Fruit fly (Drosophila melanogaster) whole organism, embryonic: ENCODE data around the gene phr6-4.

Experiments
- Awh ChIP-seq: fragments of 200-800 bp; sonication (Bioruptor generic); IDR thresholded peaks from 2 replicates; pipeline ENCODE4, ENCODE4 v1.3.6; 2022; ENCODE audit warnings: missing biosample characterization, missing genetic modification characterization
- BEAF-32 ChIP-seq: fragments of 200-800 bp; sonication (Bioruptor generic); optimal IDR thresholded peaks from 3 replicates; lab custom pipeline; 2017; ENCODE audit warnings: missing biosample characterization, missing genetic modification characterization, mild to moderate bottlenecking, moderate library complexity, missing genetic modification reagents
- CG10565 ChIP-seq: fragments of 200-800 bp; sonication (Bioruptor generic); optimal IDR thresholded peaks from 3 replicates; lab custom pipeline; 2016; ENCODE audit warnings: missing biosample characterization, mild to moderate bottlenecking, missing genetic modification characterization
- CG12104 ChIP-seq: fragments of 200-800 bp; sonication (Bioruptor generic); optimal IDR thresholded peaks from 3 replicates; lab custom pipeline; 2016; ENCODE audit warnings: missing biosample characterization, missing genetic modification characterization
- CG13296 ChIP-seq: fragments of 200-800 bp; sonication (Bioruptor generic); optimal IDR thresholded peaks from 3 replicates; lab custom pipeline; 2018; ENCODE audit warnings: missing biosample characterization, mild to moderate bottlenecking, missing genetic modification characterization
- CG14441 ChIP-seq: fragments of 200-800 bp; sonication (Bioruptor generic); IDR thresholded peaks from 2 replicates; pipeline ENCODE4 v1.3.6; 2022; ENCODE audit warnings: missing biosample characterization, missing genetic modification characterization
- CG16815 ChIP-seq: fragments of 200-800 bp; sonication (Bioruptor generic); optimal IDR thresholded peaks from 3 replicates; lab custom pipeline; 2017; ENCODE audit warnings: missing biosample characterization, mild to moderate bottlenecking, missing genetic modification characterization
- CG17912 ChIP-seq: fragments of 200-800 bp; sonication (Bioruptor generic); optimal IDR thresholded peaks from 2 replicates; lab custom pipeline; 2018; ENCODE audit warnings: missing biosample characterization, mild to moderate bottlenecking, missing genetic modification characterization
- CG2678 ChIP-seq: fragments of 200-800 bp; sonication (Bioruptor generic); optimal IDR thresholded peaks from 3 replicates; lab custom pipeline; 2019; ENCODE audit warnings: missing biosample characterization, mild to moderate bottlenecking, missing genetic modification characterization, moderate library complexity
- CG2712 ChIP-seq: fragments of 200-800 bp; optimal IDR thresholded peaks from 3 replicates; lab custom pipeline; 2019; ENCODE audit warnings: missing biosample characterization, mild to moderate bottlenecking, missing genetic modification characterization, moderate library complexity
- CG32772 ChIP-seq: fragments of 200-800 bp; sonication (Bioruptor generic); IDR thresholded peaks from 2 replicates; pipeline ENCODE4 v1.3.6; 2022; ENCODE audit warnings: missing biosample characterization, missing genetic modification characterization
- CG3838 ChIP-seq: fragments of 200-800 bp; sonication (Bioruptor generic); optimal IDR thresholded peaks from 3 replicates; lab custom pipeline; 2016; ENCODE audit warnings: missing biosample characterization, missing genetic modification characterization
- CG3847 ChIP-seq: fragments of 200-800 bp; sonication (Bioruptor generic); IDR thresholded peaks from 2 replicates; pipeline ENCODE4 v1.3.6; 2022; ENCODE audit warnings: missing biosample characterization, missing genetic modification characterization
- CG4617 ChIP-seq: fragments of 200-800 bp; sonication (Bioruptor generic); optimal IDR thresholded peaks from 3 replicates; lab custom pipeline; 2016; ENCODE audit warnings: missing biosample characterization, missing genetic modification characterization, borderline replicate concordance
- CG8388 ChIP-seq: fragments of 200-800 bp; sonication (Bioruptor generic); optimal IDR thresholded peaks from 2 replicates; lab custom pipeline; 2019; ENCODE audit warnings: missing biosample characterization, mild to moderate bottlenecking, missing genetic modification characterization, moderate library complexity
- CG8924 ChIP-seq: fragments of 200-800 bp; optimal IDR thresholded peaks from 3 replicates; lab custom pipeline; 2019; ENCODE audit warnings: missing biosample characterization, mild to moderate bottlenecking, missing genetic modification characterization, moderate library complexity
- CG9437 ChIP-seq: fragments of 200-800 bp; sonication (Bioruptor generic); optimal IDR thresholded peaks from 2 replicates; lab custom pipeline; 2018; ENCODE audit warnings: missing biosample characterization, mild to moderate bottlenecking, missing genetic modification characterization
- CG9609 ChIP-seq: fragments of 200-800 bp; sonication (Bioruptor generic); optimal IDR thresholded peaks from 3 replicates; lab custom pipeline; 2016; ENCODE audit warnings: missing biosample characterization, missing genetic modification characterization
- D ChIP-seq, 2 experiments: fragments of 200-800 bp in 1 of 2; fragments of >200 bp in 1 of 2; sonication (Bioruptor generic) in 1 of 2; optimal IDR thresholded peaks; 2 replicates in 1 of 2; 3 replicates in 1 of 2; lab custom pipeline; 2017; ENCODE audit warnings: mild to moderate bottlenecking in 1 of 2, missing biosample characterization in 1 of 2, missing genetic modification characterization in 1 of 2, missing genetic modification reagents in 1 of 2
- E2f1 ChIP-seq: fragments of 200-800 bp; sonication (Bioruptor generic); IDR thresholded peaks from 2 replicates; pipeline ENCODE4 v1.3.6; 2022; ENCODE audit warnings: missing biosample characterization, missing genetic modification characterization
- E2f2 ChIP-seq: fragments of 200-800 bp; sonication (Bioruptor generic); IDR thresholded peaks from 2 replicates; pipeline ENCODE4 v1.3.6; 2022; ENCODE audit warnings: missing biosample characterization, missing genetic modification characterization
- Ets65A ChIP-seq: fragments of 200-800 bp; sonication (Bioruptor generic); peaks from one replicate; lab custom pipeline; 2016; ENCODE audit warnings: missing biosample characterization, missing genetic modification characterization
- Fer1 ChIP-seq: fragments of 200-800 bp; sonication (Bioruptor generic); optimal IDR thresholded peaks from 2 replicates; lab custom pipeline; 2017; ENCODE audit warnings: missing biosample characterization, mild to moderate bottlenecking, missing genetic modification characterization
- Fer2 ChIP-seq: fragments of 200-800 bp; sonication (Bioruptor generic); optimal IDR thresholded peaks from 2 replicates; lab custom pipeline; 2018; ENCODE audit warnings: missing biosample characterization, mild to moderate bottlenecking, missing genetic modification characterization, moderate library complexity
- Fer3 ChIP-seq: fragments of 200-800 bp; sonication (Bioruptor generic); optimal IDR thresholded peaks from 2 replicates; lab custom pipeline; 2018; ENCODE audit warnings: missing biosample characterization, mild to moderate bottlenecking, missing genetic modification characterization, moderate library complexity
- HLH54F ChIP-seq: fragments of 200-800 bp; sonication (Bioruptor generic); optimal IDR thresholded peaks from 3 replicates; lab custom pipeline; 2016; ENCODE audit warnings: missing biosample characterization, missing genetic modification characterization
- Kr ChIP-seq: fragments of 200-800 bp; sonication (Bioruptor generic); optimal IDR thresholded peaks from 2 replicates; lab custom pipeline; 2017; ENCODE audit warnings: missing biosample characterization, mild to moderate bottlenecking, missing genetic modification characterization
- Pdp1 ChIP-seq, 2 experiments: fragments of 200-800 bp; sonication (Bioruptor generic); optimal IDR thresholded peaks; 3 replicates each; lab custom pipeline; 2016; ENCODE audit warnings: missing biosample characterization in 2 of 2, missing genetic modification characterization in 2 of 2, mild to moderate bottlenecking in 1 of 2, moderate library complexity in 1 of 2
- Sry-δ ChIP-seq: fragments of 200-800 bp; sonication (Bioruptor generic); optimal IDR thresholded peaks from 2 replicates; lab custom pipeline; 2016; ENCODE audit warnings: missing biosample characterization, missing genetic modification characterization
- ac ChIP-seq: fragments of 200-800 bp; sonication (Bioruptor generic); optimal IDR thresholded peaks from 3 replicates; lab custom pipeline; 2017; ENCODE audit warnings: missing biosample characterization, mild to moderate bottlenecking, missing genetic modification characterization
- al ChIP-seq: fragments of 200-800 bp; sonication (Bioruptor generic); IDR thresholded peaks from 2 replicates; pipeline ENCODE4 v1.3.6; 2022; ENCODE audit warnings: missing biosample characterization, missing genetic modification characterization
- ato ChIP-seq: fragments of 200-800 bp; sonication (Bioruptor generic); IDR thresholded peaks from 2 replicates; pipeline ENCODE4 v1.3.6; 2022; ENCODE audit warnings: missing biosample characterization, missing genetic modification characterization; ENCODE audit not compliant: partially characterized antibody
- bigmax ChIP-seq: fragments of 200-800 bp; sonication (Bioruptor generic); optimal IDR thresholded peaks from 2 replicates; lab custom pipeline; 2018; ENCODE audit warnings: missing biosample characterization, mild to moderate bottlenecking, missing genetic modification characterization
- chinmo ChIP-seq: fragments of 200-800 bp; sonication (Bioruptor generic); IDR thresholded peaks from 4 replicates; pipeline ENCODE4 v1.3.6; 2022; ENCODE audit warnings: missing biosample characterization, missing genetic modification characterization; ENCODE audit not compliant: partially characterized antibody
- dmrt11E ChIP-seq: fragments of 200-800 bp; sonication (Bioruptor generic); optimal IDR thresholded peaks from 3 replicates; lab custom pipeline; 2018; ENCODE audit warnings: missing biosample characterization, mild to moderate bottlenecking, missing genetic modification characterization, moderate library complexity
- h ChIP-seq: fragments of >200 bp; optimal IDR thresholded peaks from 2 replicates; lab custom pipeline; 2017
- her ChIP-seq: fragments of 200-800 bp; sonication (Bioruptor generic); optimal IDR thresholded peaks from 2 replicates; lab custom pipeline; 2016; ENCODE audit warnings: missing biosample characterization, missing genetic modification characterization
- insv ChIP-seq, 2 experiments: fragments of 200-800 bp; sonication (Bioruptor generic); optimal IDR thresholded peaks; 3 replicates each; lab custom pipeline; 2016 to 2018; ENCODE audit warnings: missing biosample characterization in 2 of 2, missing genetic modification characterization in 2 of 2
- maf-S ChIP-seq: fragments of 200-800 bp; sonication (Bioruptor generic); optimal IDR thresholded peaks from 2 replicates; lab custom pipeline; 2016; ENCODE audit warnings: missing biosample characterization, missing genetic modification characterization
- nerfin-1 ChIP-seq: fragments of 200-800 bp; sonication (Bioruptor generic); optimal IDR thresholded peaks from 3 replicates; lab custom pipeline; 2019; ENCODE audit warnings: missing biosample characterization, mild to moderate bottlenecking, missing genetic modification characterization, moderate library complexity
- otp ChIP-seq: fragments of 200-800 bp; sonication (Bioruptor generic); IDR thresholded peaks from 3 replicates; pipeline ENCODE4, ENCODE4 v1.3.6; 2022; ENCODE audit warnings: missing biosample characterization, missing genetic modification characterization
- pfk ChIP-seq: fragments of 200-800 bp; sonication (Bioruptor generic); optimal IDR thresholded peaks from 2 replicates; lab custom pipeline; 2018; ENCODE audit warnings: missing biosample characterization, mild to moderate bottlenecking, missing genetic modification characterization, moderate library complexity
- pros ChIP-seq: fragments of 200-800 bp; sonication (Bioruptor generic); optimal IDR thresholded peaks from 3 replicates; lab custom pipeline; 2019; ENCODE audit warnings: missing biosample characterization, mild to moderate bottlenecking, missing genetic modification characterization, moderate library complexity
- pum ChIP-seq: fragments of 200-800 bp; sonication (Bioruptor generic); optimal IDR thresholded peaks from 2 replicates; lab custom pipeline; 2016; ENCODE audit warnings: missing biosample characterization, missing genetic modification characterization
- salm ChIP-seq: fragments of 200-800 bp; sonication (Bioruptor generic); optimal IDR thresholded peaks from 2 replicates; lab custom pipeline; 2018; ENCODE audit warnings: missing biosample characterization, mild to moderate bottlenecking, missing genetic modification characterization
- sens-2 ChIP-seq: fragments of 200-800 bp; sonication (Bioruptor generic); IDR thresholded peaks from 2 replicates; pipeline ENCODE4 v1.3.6; 2022; ENCODE audit warnings: missing biosample characterization, missing genetic modification characterization
- sug ChIP-seq: fragments of 200-800 bp; optimal IDR thresholded peaks from 2 replicates; lab custom pipeline; 2019; ENCODE audit warnings: missing biosample characterization, mild to moderate bottlenecking, missing genetic modification characterization, moderate library complexity
- tgo ChIP-seq: fragments of 200-800 bp; sonication (Bioruptor generic); IDR thresholded peaks from 3 replicates; pipeline ENCODE4 v1.3.6; 2022; ENCODE audit warnings: missing biosample characterization, missing genetic modification characterization
- tll ChIP-seq, 2 experiments: fragments of 200-800 bp in 1 of 2; fragments of >200 bp in 1 of 2; sonication (Bioruptor generic) in 1 of 2; optimal IDR thresholded peaks; 2 replicates each; lab custom pipeline; 2017 to 2019; ENCODE audit warnings: missing biosample characterization in 2 of 2, missing genetic modification characterization in 2 of 2, mild to moderate bottlenecking in 1 of 2, moderate library complexity in 1 of 2
- vfl ChIP-seq: fragments of 200-800 bp; sonication (Bioruptor generic); optimal IDR thresholded peaks from 2 replicates; lab custom pipeline; 2016; ENCODE audit warnings: missing biosample characterization, missing genetic modification characterization

Gene phr6-4

DNA sequence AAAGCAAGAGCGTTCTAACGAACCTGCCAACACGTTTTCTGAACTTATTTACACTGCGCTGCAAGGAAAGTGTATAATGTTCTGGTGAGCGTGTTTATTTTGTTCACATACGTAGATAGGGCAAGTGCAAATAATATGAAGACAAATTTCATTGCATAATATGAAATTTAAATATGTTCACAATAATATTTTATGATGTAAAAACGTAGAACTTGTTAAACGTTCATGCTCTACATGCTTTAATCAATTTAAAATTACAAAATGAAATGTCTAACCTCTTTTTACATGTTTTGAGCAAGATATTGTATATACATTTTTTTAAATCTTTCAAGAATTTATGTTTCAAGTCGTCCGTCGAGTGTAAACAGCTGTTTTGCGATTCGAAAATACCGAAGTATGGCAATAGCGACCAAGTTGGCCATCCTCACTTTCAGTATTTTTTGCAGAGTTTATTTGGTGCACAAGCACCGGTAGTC, at the start of gene phr6-4, which contains the start of gene CG2608 (continued):
- TF ChIP-seq BEAF-32 (GFP tag; lab: Kevin White, UChicago) (peak; percentile 25), pfk (GFP tag; lab: Kevin White, UChicago) (no peak), CG9437 (GFP tag; lab: Kevin White, UChicago) (peak; percentile 90), Fer1 (GFP tag; lab: Kevin White, UChicago) (peak; percentile 93), CG3838 (GFP tag; lab: Kevin White, UChicago) (peak; percentile 76), CG12104 (peak; percentile 91), Fer2 (peak; percentile 91), nerfin-1 (tag; lab: Kevin White, UChicago) (peak; percentile 90), maf-S (GFP tag; lab: Kevin White, UChicago) (peak; percentile 80), CG14441 (GFP tag; lab: Robert Waterston, UW) (peak; percentile 78), E2f2 (GFP tag; lab: Robert Waterston, UW) (peak; percentile 81), pros (GFP tag; lab: Kevin White, UChicago) (no peak), HLH54F (GFP tag; lab: Kevin White, UChicago) (peak; percentile 91), Sry-δ (peak; percentile 36), D (optimal IDR thresholded peaks at IDR 0.05; lab: Kevin White, UChicago) (no peak), D (GFP tag; optimal IDR thresholded peaks at IDR 0.05; lab: Kevin White, UChicago) (peak; percentile 89), Awh (GFP tag; lab: Robert Waterston, UW) (peak; percentile 72), sug (tag; lab: Kevin White, UChicago) (peak; percentile 91), pum (peak; percentile 81), CG16815 (GFP tag; lab: Kevin White, UChicago) (peak; percentile 89), CG8388 (peak; percentile 92), CG8924 (tag; lab: Kevin White, UChicago) (peak; percentile 94), Pdp1 (GFP tag; optimal IDR thresholded peaks at IDR 0.05; lab: Kevin White, UChicago) (peak; percentile 91 to 93), CG10565 (GFP tag; lab: Kevin White, UChicago) (peak; percentile 68), Fer3 (tag; lab: Kevin White, UChicago) (peak; percentile 92), CG32772 (GFP tag; lab: Robert Waterston, UW) (peak; percentile 83), Ets65A (GFP tag; lab: Kevin White, UChicago) (peak; percentile 98), sens-2 (GFP tag; lab: Robert Waterston, UW) (peak; percentile 30; the same call in 1 of the 2 replicates), CG2678 (tag; lab: Kevin White, UChicago) (peak; percentile 96), otp (GFP tag; lab: Robert Waterston, UW) (peak; percentile 62; the same call in 2 of the 3 replicates), her (GFP tag; lab: Kevin White, UChicago) (peak; percentile 65), ac (GFP tag; lab: Kevin White, UChicago) (peak; percentile 78), vfl (GFP tag; lab: Kevin White, UChicago) (peak; percentile 88), ato (GFP tag; lab: Robert Waterston, UW) (no peak), al (GFP tag; lab: Robert Waterston, UW) (peak; percentile 90), dmrt11E (peak; percentile 94), bigmax (no peak), CG4617 (GFP tag; lab: Kevin White, UChicago) (peak; percentile 74), h (lab: Kevin White, UChicago) (no peak), chinmo (no peak), tll (GFP tag; optimal IDR thresholded peaks at IDR 0.05; lab: Kevin White, UChicago) (no peak), CG9609 (GFP tag; lab: Kevin White, UChicago) (peak; percentile 81), E2f1 (GFP tag; lab: Robert Waterston, UW) (peak; percentile 85), CG3847 (GFP tag; lab: Robert Waterston, UW) (peak; percentile 89), CG13296 (peak; percentile 92), CG17912 (GFP tag; lab: Kevin White, UChicago) (no peak), Kr (no peak), CG2712 (peak; percentile 96), tgo (GFP tag; lab: Robert Waterston, UW) (peak; percentile 73; the same call in 2 of the 3 replicates), salm (tag; lab: Kevin White, UChicago) (peak; percentile 90), insv (GFP tag; optimal IDR thresholded peaks at IDR 0.05; lab: Kevin White, UChicago) (peak in 1 of 2 experiments; percentile 55)
